Worm (Caenorhabditis elegans) whole organism, mixed stage, embryonic: ENCODE results near the gene C16B8.2.

Source experiments
- M03D4.4 ChIP-seq: sonication (generic microtip); optimal IDR thresholded peaks from 2 replicates; lab custom pipeline; 2017; ENCODE audit warnings: mild to moderate bottlenecking, missing genetic modification characterization, missing compliant biosample characterization
- ces-1 ChIP-seq: fragments of 150-350 bp; optimal IDR thresholded peaks from 2 replicates; lab custom pipeline; 2014; ENCODE audit warnings: missing biosample characterization, missing genetic modification reagents, missing genetic modification characterization
- flh-1 ChIP-seq: fragments of 200-800 bp; sonication (Bioruptor generic); optimal IDR thresholded peaks from 2 replicates; lab custom pipeline; 2018; ENCODE audit warnings: mild to moderate bottlenecking, missing genetic modification characterization, moderate library complexity, missing compliant biosample characterization
- hlh-1 ChIP-seq: fragments of 150-350 bp; optimal IDR thresholded peaks from 2 replicates; lab custom pipeline; 2014; ENCODE audit warnings: missing biosample characterization, missing genetic modification reagents, missing genetic modification characterization
- lsy-2 ChIP-seq: fragments of 150-350 bp; optimal IDR thresholded peaks from 2 replicates; lab custom pipeline; 2014; ENCODE audit warnings: missing biosample characterization, missing genetic modification characterization
- mab-5 ChIP-seq: fragments of 150-350 bp; optimal IDR thresholded peaks from 2 replicates; lab custom pipeline; 2014; ENCODE audit warnings: missing biosample characterization, missing genetic modification characterization
- nhr-12 ChIP-seq: fragments of 150-350 bp; optimal IDR thresholded peaks from 2 replicates; lab custom pipeline; 2014; ENCODE audit warnings: missing biosample characterization, missing genetic modification characterization
- nhr-237 ChIP-seq: fragments of 150-350 bp; optimal IDR thresholded peaks from 2 replicates; lab custom pipeline; 2014; ENCODE audit warnings: missing biosample characterization, missing genetic modification characterization
- nhr-28 ChIP-seq: fragments of 150-350 bp; optimal IDR thresholded peaks from 2 replicates; lab custom pipeline; 2014; ENCODE audit warnings: missing biosample characterization, missing genetic modification characterization
- nhr-76 ChIP-seq: sonication (generic microtip); optimal IDR thresholded peaks from 2 replicates; lab custom pipeline; 2017; ENCODE audit warnings: missing biosample characterization, missing genetic modification characterization
- snpc-4 ChIP-seq: fragments of 150-350 bp; optimal IDR thresholded peaks from 2 replicates; lab custom pipeline; 2014; ENCODE audit warnings: missing biosample characterization, missing genetic modification characterization
- sptf-1 ChIP-seq: sonication (generic microtip); optimal IDR thresholded peaks from 2 replicates; lab custom pipeline; 2017; ENCODE audit warnings: mild to moderate bottlenecking, missing genetic modification characterization, moderate library complexity, missing compliant biosample characterization
- unc-120 ChIP-seq: sonication (generic microtip); optimal IDR thresholded peaks from 2 replicates; lab custom pipeline; 2017; ENCODE audit warnings: missing genetic modification characterization, missing compliant biosample characterization; ENCODE audit not compliant: poor library complexity, severe bottlenecking
- ztf-11 ChIP-seq: fragments of 150-350 bp; optimal IDR thresholded peaks from 2 replicates; lab custom pipeline; 2014; ENCODE audit warnings: missing biosample characterization, missing genetic modification characterization

DNA sequence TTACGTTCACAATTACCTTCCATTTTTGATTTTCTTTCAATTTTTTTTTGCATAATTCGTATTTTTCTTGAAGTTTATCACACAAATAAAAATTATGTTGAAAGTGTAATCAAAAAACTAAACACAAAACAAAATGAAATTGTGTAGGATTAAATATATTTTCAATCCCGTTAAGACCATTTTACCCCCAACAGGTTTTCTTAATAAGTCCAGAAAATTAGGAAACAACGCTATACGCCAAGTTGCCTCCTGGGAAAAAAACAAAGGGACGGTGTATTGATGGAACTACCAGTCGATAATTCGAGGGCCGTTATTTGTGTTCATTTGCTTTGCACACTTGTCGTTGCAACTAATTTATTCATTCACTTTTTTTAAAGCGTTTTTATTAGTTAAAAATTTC, 46.5 kb downstream of the C16B8.2 start:
- TF ChIP-seq nhr-237 (tag; lab: Kevin White, UChicago) (no peak), snpc-4 (tag; lab: Kevin White, UChicago) (no peak), ces-1 (GFP tag; lab: Kevin White, UChicago) (no peak), lsy-2 (tag; lab: Kevin White, UChicago) (no peak), nhr-76 (no peak), M03D4.4 (tag; lab: Kevin White, UChicago) (no peak), mab-5 (tag; lab: Kevin White, UChicago) (no peak), ztf-11 (no peak), nhr-12 (no peak), unc-120 (tag; lab: Kevin White, UChicago) (no peak), nhr-28 (tag; lab: Kevin White, UChicago) (no peak), flh-1 (no peak), sptf-1 (no peak), hlh-1 (no peak)
